In genomic region chrX:11340478-11340877, ce11 we compare ENCODE assay signal across 5 worm cellular contexts.
A peak's percentile ranks its signal among the peaks of the same experiment; 100 is the strongest.
TF ChIP-seq lines count a peak whose summit lies in the region.

No protein-coding gene starts in this region.

TF ChIP-seq in whole organism, L1 larva, 84 proteins besides CTCF, POLR2A, EP300 and RAD21:
- TF ChIP-seq grh-1 (GFP tag; IDR thresholded peaks at IDR 0.05; lab: Robert Waterston, UW) (no peak), lir-3 (tag; optimal IDR thresholded peaks at IDR 0.05; lab: Kevin White, UChicago; ENCODE audit: poor library complexity) (no peak), lin-35 (GFP tag; optimal IDR thresholded peaks at IDR 0.05; lab: Kevin White, UChicago) (peak in 1 of 2 experiments; percentile 56), snpc-4 (tag; optimal IDR thresholded peaks at IDR 0.05; lab: Kevin White, UChicago) (no peak), elt-2 (tag; optimal IDR thresholded peaks at IDR 0.05; lab: Kevin White, UChicago) (peak; percentile 33), nhr-19 (GFP tag; conservative IDR thresholded peaks at IDR 0.05; lab: Robert Waterston, UW) (no peak), mdl-1 (tag; optimal IDR thresholded peaks at IDR 0.05; lab: Kevin White, UChicago) (no peak), efl-1 (optimal IDR thresholded peaks at IDR 0.05; lab: Kevin White, UChicago) (no peak), efl-1 (GFP tag; optimal IDR thresholded peaks at IDR 0.05 in 1 of 2; lab: Kevin White, UChicago) (peak in 1 of 2 experiments; percentile 73), nhr-12 (tag; optimal IDR thresholded peaks at IDR 0.05; lab: Kevin White, UChicago) (no peak)

TF ChIP-seq in whole organism, L2 larva, 48 proteins besides CTCF, POLR2A, EP300 and RAD21:
- TF ChIP-seq fos-1 (tag; optimal IDR thresholded peaks at IDR 0.05; lab: Kevin White, UChicago) (no peak), crh-2 (tag; optimal IDR thresholded peaks at IDR 0.05; lab: Kevin White, UChicago) (peak; percentile 64)

TF ChIP-seq in whole organism, L3 larva, 47 proteins besides CTCF, POLR2A, EP300 and RAD21:
- TF ChIP-seq pha-4 (tag; optimal IDR thresholded peaks at IDR 0.05; lab: Kevin White, UChicago) (peak; percentile 42), ceh-28 (tag; optimal IDR thresholded peaks at IDR 0.05; lab: Kevin White, UChicago) (no peak), pqm-1 (tag; optimal IDR thresholded peaks at IDR 0.05; lab: Kevin White, UChicago) (peak; percentile 77), elt-2 (tag; optimal IDR thresholded peaks at IDR 0.05; lab: Kevin White, UChicago) (peak; percentile 60)

TF ChIP-seq in whole organism, L4 larva, 104 proteins besides CTCF, POLR2A, EP300 and RAD21:
- TF ChIP-seq dmd-6 (GFP tag; IDR thresholded peaks at IDR 0.05; lab: Robert Waterston, UW) (0 out of 2 replicates have a peak, but pooled peaks have one; percentile 10), arid-1 (GFP tag; conservative IDR thresholded peaks at IDR 0.05; lab: Robert Waterston, UW) (no peak), nhr-6 (tag; optimal IDR thresholded peaks at IDR 0.05; lab: Kevin White, UChicago) (no peak), aly-2 (tag; optimal IDR thresholded peaks at IDR 0.05; lab: Kevin White, UChicago) (no peak), nhr-77 (tag; optimal IDR thresholded peaks at IDR 0.05; lab: Kevin White, UChicago) (peak; percentile 63), pha-4 (GFP tag; IDR thresholded peaks at IDR 0.05; lab: Robert Waterston, UW) (0 out of 2 replicates have a peak, but pooled peaks have one; percentile 18), pha-4 (tag; optimal IDR thresholded peaks at IDR 0.05; lab: Kevin White, UChicago) (no peak), hlh-30 (tag; optimal IDR thresholded peaks at IDR 0.05; lab: Kevin White, UChicago; ENCODE audit: insufficient read depth) (peak; percentile 37), nhr-28 (tag; optimal IDR thresholded peaks at IDR 0.05; lab: Kevin White, UChicago) (peak; percentile 78), zfp-3 (GFP tag; conservative IDR thresholded peaks at IDR 0.05; lab: Robert Waterston, UW) (no peak), gei-8 (GFP tag; optimal IDR thresholded peaks at IDR 0.05; lab: Kevin White, UChicago) (no peak), hlh-11 (tag; optimal IDR thresholded peaks at IDR 0.05; lab: Kevin White, UChicago) (peak; percentile 10), daf-16 (GFP tag; optimal IDR thresholded peaks at IDR 0.05; lab: Kevin White, UChicago) (no peak), daf-16 (tag; optimal IDR thresholded peaks at IDR 0.05; lab: Kevin White, UChicago) (peak; percentile 44), dve-1 (tag; optimal IDR thresholded peaks at IDR 0.05; lab: Kevin White, UChicago; ENCODE audit: insufficient read depth) (peak; percentile 56), nhr-41 (GFP tag; IDR thresholded peaks at IDR 0.05; lab: Robert Waterston, UW) (no peak), mdl-1 (tag; optimal IDR thresholded peaks at IDR 0.05; lab: Kevin White, UChicago) (peak in 1 of 2 experiments; percentile 19), ZK546.5 (tag; optimal IDR thresholded peaks at IDR 0.05; lab: Kevin White, UChicago) (no peak), pqm-1 (tag; optimal IDR thresholded peaks at IDR 0.05; lab: Kevin White, UChicago) (peak; percentile 40)

TF ChIP-seq in whole organism, young adult, 124 proteins besides CTCF, POLR2A, EP300 and RAD21:
- TF ChIP-seq Y79H2A.3 (GFP tag; conservative IDR thresholded peaks at IDR 0.05; lab: Robert Waterston, UW) (no peak), bed-1 (GFP tag; IDR thresholded peaks at IDR 0.05; lab: Robert Waterston, UW) (no peak), ztf-28 (GFP tag; IDR thresholded peaks at IDR 0.05; lab: Robert Waterston, UW) (no peak), rcor-1 (GFP tag; IDR thresholded peaks at IDR 0.05; lab: Robert Waterston, UW) (no peak), chd-7 (tag; optimal IDR thresholded peaks at IDR 0.05; lab: Kevin White, UChicago) (no peak), nhr-80 (tag; optimal IDR thresholded peaks at IDR 0.05; lab: Kevin White, UChicago) (peak; percentile 17), nfya-2 (GFP tag; IDR thresholded peaks at IDR 0.05; lab: Robert Waterston, UW) (no peak), snpc-4 (GFP tag; optimal IDR thresholded peaks at IDR 0.05; lab: Kevin White, UChicago) (no peak), snpc-4 (tag; optimal IDR thresholded peaks at IDR 0.05; lab: Kevin White, UChicago) (no peak)
